Fruit fly (Drosophila melanogaster) whole organism, wandering third instar larva: ENCODE measurements around the gene Rab10.
"Not testable (repeated sequence)": the region's sequence is repeated elsewhere in the genome, so short reads cannot be mapped to it uniquely, and the experiment has no call there.

Experiments
- Abd-B ChIP-seq: fragments of >200 bp; optimal IDR thresholded peaks from 2 replicates; lab custom pipeline; 2017; ENCODE audit warnings: missing biosample characterization, missing genetic modification characterization
- CG9705 ChIP-seq: fragments of 200-800 bp; sonication (Bioruptor generic); optimal IDR thresholded peaks from 2 replicates; lab custom pipeline; 2018; ENCODE audit warnings: missing biosample characterization, mild to moderate bottlenecking, missing genetic modification characterization
- GATAd ChIP-seq: sonication (Bioruptor generic); optimal IDR thresholded peaks from 2 replicates; lab custom pipeline; 2016; ENCODE audit warnings: missing biosample characterization, missing genetic modification characterization
- HLH106 ChIP-seq: fragments of 200-800 bp; optimal IDR thresholded peaks from 3 replicates; lab custom pipeline; 2019; ENCODE audit warnings: missing biosample characterization, mild to moderate bottlenecking, missing genetic modification characterization, moderate library complexity
- Hnf4 ChIP-seq: fragments of 200-800 bp; sonication (Bioruptor generic); optimal IDR thresholded peaks from 2 replicates; lab custom pipeline; 2016; ENCODE audit warnings: missing biosample characterization, mild to moderate bottlenecking, missing genetic modification characterization
- Rel ChIP-seq, 2 experiments: fragments of 200-800 bp; sonication (Bioruptor generic) in 1 of 2; optimal IDR thresholded peaks; 2 replicates in 1 of 2; 3 replicates in 1 of 2; lab custom pipeline; 2016 to 2019; ENCODE audit warnings: mild to moderate bottlenecking in 2 of 2, missing biosample characterization in 2 of 2, missing genetic modification characterization in 2 of 2, moderate library complexity in 1 of 2
- br ChIP-seq: fragments of 200-800 bp; sonication (Bioruptor generic); optimal IDR thresholded peaks from 2 replicates; lab custom pipeline; 2016; ENCODE audit warnings: missing biosample characterization, missing genetic modification characterization
- h ChIP-seq: fragments of 200-800 bp; sonication (Bioruptor generic); optimal IDR thresholded peaks from 3 replicates; lab custom pipeline; 2016; ENCODE audit warnings: missing biosample characterization, mild to moderate bottlenecking, missing genetic modification characterization
- lola ChIP-seq: fragments of >200 bp; optimal IDR thresholded peaks from 2 replicates; lab custom pipeline; 2017; ENCODE audit warnings: missing biosample characterization, missing genetic modification characterization
- pan ChIP-seq: fragments of >200 bp; optimal IDR thresholded peaks from 2 replicates; lab custom pipeline; 2017
- psq ChIP-seq: fragments of 200-800 bp; sonication (Bioruptor generic); optimal IDR thresholded peaks from 3 replicates; lab custom pipeline; 2017; ENCODE audit warnings: missing biosample characterization, mild to moderate bottlenecking, missing genetic modification characterization, moderate library complexity
- sv ChIP-seq: fragments of 200-800 bp; sonication (Bioruptor generic); optimal IDR thresholded peaks from 3 replicates; lab custom pipeline; 2016; ENCODE audit warnings: missing biosample characterization, missing genetic modification characterization
- usp ChIP-seq: fragments of >200 bp; optimal IDR thresholded peaks from 2 replicates; lab custom pipeline; 2017; ENCODE audit warnings: missing biosample characterization, missing genetic modification characterization

- not testable (repeated sequence) for TF ChIP-seq Hnf4 (GFP tag; lab: Kevin White, UChicago); psq; h; Abd-B (GFP tag; lab: Kevin White, UChicago); lola (GFP tag; lab: Kevin White, UChicago); CG9705; usp (GFP tag; lab: Kevin White, UChicago); pan; Rel (GFP tag; optimal IDR thresholded peaks at IDR 0.05; lab: Kevin White, UChicago); Rel (tag; optimal IDR thresholded peaks at IDR 0.05; lab: Kevin White, UChicago); GATAd (GFP tag; lab: Kevin White, UChicago); sv; HLH106 (tag; lab: Kevin White, UChicago); br (GFP tag; lab: Kevin White, UChicago)
Measured at dm6 chrX:20209503-20209902, 41.6 kb upstream of the Rab10 start, which contains the start of gene SdicB.
